Worm (Caenorhabditis elegans) whole organism, young adult: ENCODE data around the gene F18E9.7.

Source experiments
- F49E8.2 ChIP-seq: sonication (generic microtip); optimal IDR thresholded peaks from 3 replicates; lab custom pipeline; 2017; ENCODE audit warnings: missing genetic modification characterization, mild to moderate bottlenecking, missing compliant biosample characterization, antibody characterized with exemption, moderate library complexity; ENCODE audit not compliant: insufficient read depth
- Y53G8AR.9 ChIP-seq: fragments of 200-800 bp; sonication (Bioruptor generic); conservative IDR thresholded peaks from 2 replicates; pipeline ENCODE4 v1.3.6; 2022; ENCODE audit warnings: missing genetic modification reagents, missing genetic modification characterization, missing compliant biosample characterization
- bed-2 ChIP-seq: fragments of 200-800 bp; sonication (Bioruptor generic); IDR thresholded peaks from 2 replicates; pipeline ENCODE4 v1.3.6; 2022; ENCODE audit warnings: missing genetic modification reagents, missing genetic modification characterization, missing compliant biosample characterization
- egl-44 ChIP-seq: fragments of 200-800 bp; sonication (Bioruptor generic); IDR thresholded peaks from 2 replicates; pipeline ENCODE4 v1.3.6; 2022; ENCODE audit warnings: missing genetic modification reagents, missing genetic modification characterization, missing compliant biosample characterization
- lsl-1 ChIP-seq: fragments of 200-800 bp; sonication (Bioruptor generic); optimal IDR thresholded peaks from 2 replicates; lab custom pipeline; 2018; ENCODE audit warnings: mild to moderate bottlenecking, missing genetic modification characterization, moderate library complexity, missing compliant biosample characterization
- nhr-90 ChIP-seq: sonication (generic microtip); optimal IDR thresholded peaks from 2 replicates; lab custom pipeline; 2016; ENCODE audit warnings: missing genotype, mild to moderate bottlenecking, missing genetic modification characterization, missing compliant biosample characterization
- repo-1 ChIP-seq: sonication (generic microtip); optimal IDR thresholded peaks from 2 replicates; lab custom pipeline; 2017; ENCODE audit warnings: mild to moderate bottlenecking, missing genetic modification characterization, missing compliant biosample characterization
- snpc-4 ChIP-seq, 5 experiments: fragments of 150-350 bp in 1 of 5; sonication (generic microtip) in 4 of 5; optimal IDR thresholded peaks; 2 replicates each; lab custom pipeline; 2014 to 2018; ENCODE audit warnings: missing genetic modification characterization in 5 of 5, missing biosample characterization in 3 of 5, antibody characterized with exemption in 2 of 5, mild to moderate bottlenecking in 2 of 5, missing compliant biosample characterization in 2 of 5, missing genotype in 2 of 5, moderate library complexity in 2 of 5, missing genetic modification reagents in 1 of 5
- ztf-25 ChIP-seq: fragments of 200-800 bp; sonication (Bioruptor generic); IDR thresholded peaks from 2 replicates; pipeline ENCODE4 v1.3.6; 2022; ENCODE audit warnings: missing genetic modification reagents, missing genetic modification characterization, missing compliant biosample characterization
- ztf-26 ChIP-seq: sonication (generic microtip); optimal IDR thresholded peaks from 2 replicates; lab custom pipeline; 2017; ENCODE audit warnings: missing genetic modification characterization, missing compliant biosample characterization

DNA sequence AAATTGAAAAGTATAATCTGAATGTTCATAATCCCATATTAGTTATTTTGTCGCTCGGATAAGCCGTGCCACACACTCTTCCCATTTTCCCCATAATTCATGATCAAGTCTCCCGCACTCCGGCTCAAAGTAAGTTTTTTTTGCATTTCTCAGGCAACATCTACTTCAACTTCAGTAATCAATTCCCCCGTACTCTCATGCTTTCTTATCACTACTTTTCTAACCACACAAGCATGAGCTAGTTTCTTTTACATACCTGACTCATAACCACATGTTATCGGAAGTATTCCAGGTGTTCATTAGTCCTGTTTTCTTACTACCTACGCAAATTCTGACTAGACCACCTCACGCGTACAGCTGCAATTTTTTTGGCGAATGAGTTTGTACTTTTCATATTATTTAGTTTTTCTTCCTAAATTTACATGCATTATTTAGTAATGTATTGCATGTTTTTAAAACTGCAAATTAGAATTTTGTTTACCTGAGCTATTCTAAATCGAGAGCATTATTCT is 31.0 kb downstream of the F18E9.7 start:
- TF ChIP-seq egl-44 (GFP tag; lab: Robert Waterston, UW) (no peak), nhr-90 (tag; lab: Kevin White, UChicago) (no peak), repo-1 (no peak), ztf-25 (no peak), Y53G8AR.9 (GFP tag; lab: Robert Waterston, UW) (no peak), lsl-1 (GFP tag; lab: Kevin White, UChicago) (no peak), snpc-4 (GFP tag; optimal IDR thresholded peaks at IDR 0.05; lab: Kevin White, UChicago) (no peak), snpc-4 (tag; optimal IDR thresholded peaks at IDR 0.05; lab: Kevin White, UChicago) (no peak), F49E8.2 (no peak), ztf-26 (tag; lab: Kevin White, UChicago) (no peak), bed-2 (no peak)
